Worm (Caenorhabditis elegans) whole organism, L2 larva: ENCODE measurements around the gene D1054.1.

Experiments used
- C34F6.9 ChIP-seq: fragments of 150-350 bp; optimal IDR thresholded peaks from 2 replicates; lab custom pipeline; 2014; ENCODE audit warnings: missing biosample characterization, missing genetic modification characterization
- F13H6.1 ChIP-seq: sonication (generic microtip); optimal IDR thresholded peaks from 2 replicates; lab custom pipeline; 2016; ENCODE audit warnings: missing genetic modification characterization, missing compliant biosample characterization
- R02D3.7 ChIP-seq: fragments of 150-350 bp; optimal IDR thresholded peaks from 2 replicates; lab custom pipeline; 2014; ENCODE audit warnings: missing biosample characterization, missing genetic modification characterization
- Y55F3AM.14 ChIP-seq: fragments of 200-800 bp; sonication (Bioruptor generic); optimal IDR thresholded peaks from 2 replicates; lab custom pipeline; 2018; ENCODE audit warnings: mild to moderate bottlenecking, missing genetic modification characterization, missing compliant biosample characterization
- ZK546.5 ChIP-seq: sonication (generic microtip); optimal IDR thresholded peaks from 2 replicates; lab custom pipeline; 2017; ENCODE audit warnings: missing biosample characterization, missing genetic modification characterization
- alr-1 ChIP-seq: fragments of 150-350 bp; optimal IDR thresholded peaks from 2 replicates; lab custom pipeline; 2014; ENCODE audit warnings: missing biosample characterization, missing genetic modification characterization
- aly-2 ChIP-seq: fragments of 150-350 bp; optimal IDR thresholded peaks from 2 replicates; lab custom pipeline; 2014; ENCODE audit warnings: missing biosample characterization, missing genetic modification characterization
- ama-1 ChIP-seq: fragments of 150-350 bp; optimal IDR thresholded peaks from 2 replicates; lab custom pipeline; 2018; ENCODE audit warnings: inconsistent platforms
- blmp-1 ChIP-seq: sonication (generic microtip); optimal IDR thresholded peaks from 2 replicates; lab custom pipeline; 2017; ENCODE audit warnings: missing genetic modification characterization, mild to moderate bottlenecking, missing compliant biosample characterization, antibody characterized with exemption, moderate library complexity; ENCODE audit not compliant: insufficient read depth
- ceh-16 ChIP-seq: fragments of 150-350 bp; optimal IDR thresholded peaks from 2 replicates; lab custom pipeline; 2014; ENCODE audit warnings: missing biosample characterization, missing genetic modification characterization
- ceh-82 ChIP-seq: fragments of 150-350 bp; optimal IDR thresholded peaks from 2 replicates; lab custom pipeline; 2014; ENCODE audit warnings: missing biosample characterization, missing genetic modification characterization
- crh-2 ChIP-seq: sonication (generic microtip); optimal IDR thresholded peaks from 2 replicates; lab custom pipeline; 2017; ENCODE audit warnings: missing biosample characterization, missing genetic modification characterization
- dmd-4 ChIP-seq: sonication (generic microtip); optimal IDR thresholded peaks from 2 replicates; lab custom pipeline; 2017; ENCODE audit warnings: missing biosample characterization, missing genetic modification characterization
- elt-1 ChIP-seq: fragments of 150-350 bp; optimal IDR thresholded peaks from 2 replicates; lab custom pipeline; 2014; ENCODE audit warnings: missing biosample characterization, missing genetic modification characterization
- elt-3 ChIP-seq: sonication (generic microtip); optimal IDR thresholded peaks from 2 replicates; lab custom pipeline; 2017; ENCODE audit warnings: missing biosample characterization, missing genetic modification characterization
- fos-1 ChIP-seq: fragments of 150-350 bp; optimal IDR thresholded peaks from 2 replicates; lab custom pipeline; 2014; ENCODE audit warnings: missing biosample characterization, missing genetic modification characterization
- gmeb-1 ChIP-seq: fragments of 150-350 bp; optimal IDR thresholded peaks from 2 replicates; lab custom pipeline; 2014; ENCODE audit warnings: missing biosample characterization, missing genetic modification characterization
- lin-11 ChIP-seq: fragments of 150-350 bp; sonication (generic microtip); optimal IDR thresholded peaks from 2 replicates; lab custom pipeline; 2014; ENCODE audit warnings: missing biosample characterization, missing genetic modification characterization, inconsistent platforms, mixed read lengths
- lin-39 ChIP-seq: fragments of 150-350 bp; optimal IDR thresholded peaks from 2 replicates; lab custom pipeline; 2014; ENCODE audit warnings: missing biosample characterization, missing genetic modification reagents, missing genetic modification characterization
- lsy-2 ChIP-seq, 2 experiments: fragments of 150-350 bp in 1 of 2; sonication (generic microtip) in 1 of 2; optimal IDR thresholded peaks; 2 replicates each; lab custom pipeline; 2014 to 2017; ENCODE audit warnings: missing biosample characterization in 2 of 2, missing genetic modification characterization in 2 of 2
- mab-5 ChIP-seq: fragments of 150-350 bp; optimal IDR thresholded peaks from 2 replicates; lab custom pipeline; 2014; ENCODE audit warnings: missing biosample characterization, missing genetic modification characterization
- mbf-1 ChIP-seq: sonication (generic microtip); optimal IDR thresholded peaks from 2 replicates; lab custom pipeline; 2017; ENCODE audit warnings: missing biosample characterization, missing genetic modification characterization
- mdl-1 ChIP-seq, 2 experiments: fragments of 150-350 bp in 1 of 2; sonication (generic microtip) in 1 of 2; optimal IDR thresholded peaks; 2 replicates each; lab custom pipeline; 2017; ENCODE audit warnings: missing biosample characterization in 2 of 2, missing genetic modification characterization in 2 of 2
- nhr-10 ChIP-seq: sonication (generic microtip); optimal IDR thresholded peaks from 2 replicates; lab custom pipeline; 2017; ENCODE audit warnings: missing biosample characterization, missing genetic modification characterization
- nhr-12 ChIP-seq: fragments of 150-350 bp; optimal IDR thresholded peaks from 2 replicates; lab custom pipeline; 2014; ENCODE audit warnings: missing biosample characterization, missing genetic modification characterization
- nhr-129 ChIP-seq: fragments of 150-350 bp; optimal IDR thresholded peaks from 2 replicates; lab custom pipeline; 2014; ENCODE audit warnings: missing biosample characterization, missing genetic modification characterization
- nhr-21 ChIP-seq: fragments of 150-350 bp; optimal IDR thresholded peaks from 2 replicates; lab custom pipeline; 2014; ENCODE audit warnings: missing biosample characterization, missing genetic modification characterization
- nhr-23 ChIP-seq: fragments of 150-350 bp; optimal IDR thresholded peaks from 2 replicates; lab custom pipeline; 2014; ENCODE audit warnings: missing biosample characterization, missing genetic modification reagents, missing genetic modification characterization
- nhr-25 ChIP-seq: fragments of 150-350 bp; sonication (generic microtip); optimal IDR thresholded peaks from 3 replicates; lab custom pipeline; 2014; ENCODE audit warnings: missing biosample characterization, missing genetic modification characterization
- nhr-6 ChIP-seq: fragments of 150-350 bp; optimal IDR thresholded peaks from 2 replicates; lab custom pipeline; 2014; ENCODE audit warnings: missing biosample characterization, missing genetic modification characterization
- peb-1 ChIP-seq: fragments of 150-350 bp; optimal IDR thresholded peaks from 2 replicates; lab custom pipeline; 2014; ENCODE audit warnings: missing biosample characterization, missing genetic modification characterization
- sem-4 ChIP-seq: fragments of 150-350 bp; optimal IDR thresholded peaks from 2 replicates; lab custom pipeline; 2014; ENCODE audit warnings: missing biosample characterization, missing genetic modification reagents, missing genetic modification characterization
- skn-1 ChIP-seq: sonication (generic microtip); optimal IDR thresholded peaks from 2 replicates; lab custom pipeline; 2017; ENCODE audit warnings: missing biosample characterization, missing genetic modification characterization
- sma-3 ChIP-seq: sonication (generic microtip); optimal IDR thresholded peaks from 2 replicates; lab custom pipeline; 2016; ENCODE audit warnings: missing genetic modification reagents, missing genetic modification characterization, missing compliant biosample characterization
- sma-9 ChIP-seq, 2 experiments: fragments of 150-350 bp in 1 of 2; sonication (generic microtip) in 1 of 2; optimal IDR thresholded peaks; 2 replicates each; lab custom pipeline; 2014 to 2016; ENCODE audit warnings: missing genetic modification characterization in 2 of 2, mild to moderate bottlenecking in 1 of 2, missing biosample characterization in 1 of 2, missing compliant biosample characterization in 1 of 2, missing genetic modification reagents in 1 of 2, moderate library complexity in 1 of 2
- snpc-4 ChIP-seq: fragments of 150-350 bp; optimal IDR thresholded peaks from 2 replicates; lab custom pipeline; 2014; ENCODE audit warnings: missing biosample characterization, missing genetic modification characterization
- unc-39 ChIP-seq: fragments of 150-350 bp; optimal IDR thresholded peaks from 2 replicates; lab custom pipeline; 2014; ENCODE audit warnings: missing biosample characterization, missing genetic modification characterization
- unc-55 ChIP-seq: fragments of 150-350 bp; sonication (generic microtip); optimal IDR thresholded peaks from 3 replicates; lab custom pipeline; 2014; ENCODE audit warnings: missing biosample characterization, missing genetic modification reagents, missing genetic modification characterization
- unc-62 ChIP-seq: fragments of 150-350 bp; optimal IDR thresholded peaks from 2 replicates; lab custom pipeline; 2014; ENCODE audit warnings: missing biosample characterization, missing genetic modification reagents, missing genetic modification characterization
- zag-1 ChIP-seq: fragments of 150-350 bp; optimal IDR thresholded peaks from 2 replicates; lab custom pipeline; 2014; ENCODE audit warnings: missing biosample characterization, missing genetic modification characterization
- ztf-11 ChIP-seq: sonication (generic microtip); optimal IDR thresholded peaks from 2 replicates; lab custom pipeline; 2017; ENCODE audit warnings: missing biosample characterization, missing genetic modification characterization

The D1054.1 gene

DNA sequence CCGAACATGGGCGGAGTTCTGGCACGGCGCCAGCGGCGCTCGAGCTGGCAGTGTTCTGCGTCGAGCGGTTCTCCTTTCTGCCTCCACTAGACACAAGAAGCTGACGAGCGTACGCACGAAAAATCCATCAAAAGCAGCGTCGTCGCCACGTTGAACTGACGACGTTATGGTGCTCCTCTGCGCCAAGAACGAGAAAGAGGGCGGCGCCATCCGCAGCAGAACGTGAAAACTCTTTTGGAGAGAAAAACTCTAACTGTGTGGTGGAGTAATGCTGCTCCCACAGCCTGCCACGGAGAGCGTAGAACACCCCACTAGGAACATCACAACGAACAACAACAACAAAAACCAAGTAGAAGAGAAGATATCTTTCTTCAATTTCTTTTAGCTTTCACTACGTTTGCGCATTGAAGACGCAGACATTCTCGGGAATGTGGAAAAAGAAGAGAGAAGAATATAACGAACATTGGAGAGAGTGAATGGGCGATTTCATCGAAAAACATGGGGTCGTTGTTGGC is 48.0 kb downstream of the D1054.1 start (continued):
- TF ChIP-seq sma-3 (GFP tag; lab: Kevin White, UChicago), result no peak
- no peak for TF ChIP-seq snpc-4 (tag; lab: Kevin White, UChicago)
- peak; percentile 32 for TF ChIP-seq unc-55 (GFP tag; lab: Kevin White, UChicago)
- no peak for TF ChIP-seq lin-39 (tag; lab: Kevin White, UChicago)
- peak; percentile 55 for TF ChIP-seq C34F6.9 (tag; lab: Kevin White, UChicago)
- TF ChIP-seq ztf-11, result no peak
- TF ChIP-seq peb-1 (tag; lab: Kevin White, UChicago), result no peak
- no peak for TF ChIP-seq ZK546.5 (tag; lab: Kevin White, UChicago)
- no peak for TF ChIP-seq nhr-21 (tag; lab: Kevin White, UChicago)
- no peak for TF ChIP-seq mbf-1 (tag; lab: Kevin White, UChicago)
- TF ChIP-seq ceh-82, result no peak
- TF ChIP-seq nhr-10 (tag; lab: Kevin White, UChicago), result no peak
- no peak for TF ChIP-seq alr-1
- no peak for TF ChIP-seq dmd-4 (tag; lab: Kevin White, UChicago)
- TF ChIP-seq aly-2, result no peak
- no peak for TF ChIP-seq nhr-12
- no peak for TF ChIP-seq mab-5 (tag; lab: Kevin White, UChicago)
- TF ChIP-seq R02D3.7 (tag; lab: Kevin White, UChicago), result no peak
- peak in 1 of 2 experiments; percentile 52 for TF ChIP-seq lsy-2 (tag; optimal IDR thresholded peaks at IDR 0.05; lab: Kevin White, UChicago)
- no peak for TF ChIP-seq unc-39 (tag; lab: Kevin White, UChicago)
- peak; percentile 56 for TF ChIP-seq zag-1 (tag; lab: Kevin White, UChicago)
- TF ChIP-seq unc-62 (GFP tag; lab: Kevin White, UChicago), result no peak
- TF ChIP-seq sem-4 (tag; lab: Kevin White, UChicago), result peak; percentile 70

DNA sequence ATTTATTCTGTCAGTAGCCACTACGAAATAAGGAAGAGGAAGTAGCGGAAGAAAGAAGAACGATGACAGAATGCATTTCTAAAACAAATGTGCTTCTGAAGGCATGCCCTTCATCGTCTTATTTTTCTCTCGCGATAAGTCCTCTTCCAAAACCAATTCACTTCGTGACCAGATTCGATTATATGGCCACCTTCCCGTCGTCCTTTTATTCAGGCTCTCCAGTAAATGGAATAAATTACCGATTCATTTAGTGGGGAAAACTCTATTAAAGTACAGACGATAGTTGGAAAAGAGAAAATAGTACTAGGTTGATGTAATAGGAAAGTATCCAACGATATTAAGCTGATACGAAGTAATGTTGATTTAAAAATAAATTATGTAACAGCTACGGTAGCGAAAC is 48.7 kb downstream of the D1054.1 start:
- TF ChIP-seq nhr-12, result no peak
- peak; percentile 41 for TF ChIP-seq unc-55 (GFP tag; lab: Kevin White, UChicago)
- peak; percentile 45 for TF ChIP-seq sma-9 (GFP tag; optimal IDR thresholded peaks at IDR 0.05; lab: Kevin White, UChicago)
- no peak for TF ChIP-seq sma-9 (tag; optimal IDR thresholded peaks at IDR 0.05; lab: Kevin White, UChicago)

DNA sequence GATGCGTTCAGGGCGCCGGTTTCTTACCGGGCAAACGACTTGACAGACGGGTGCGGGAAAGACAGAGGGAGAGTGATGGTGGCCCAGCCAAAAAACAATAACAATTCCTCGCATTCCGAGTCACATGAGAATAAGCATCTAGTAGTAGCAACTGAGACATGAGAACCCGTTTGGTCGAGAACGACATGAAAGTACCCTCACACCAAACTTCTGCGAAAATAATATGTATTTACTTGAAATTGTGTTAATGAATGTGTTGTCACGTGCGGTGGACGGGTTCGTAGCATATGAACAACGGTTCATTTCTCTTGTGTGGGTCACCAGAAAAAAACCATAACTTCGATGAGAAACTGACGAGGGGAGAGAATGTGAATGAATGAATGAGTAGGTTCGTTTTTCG is 49.1 kb downstream of the D1054.1 start:
- peak; percentile 45 for TF ChIP-seq nhr-25 (tag; lab: Kevin White, UChicago)
- no peak for TF ChIP-seq snpc-4 (tag; lab: Kevin White, UChicago)
- peak; percentile 22 for TF ChIP-seq blmp-1 (tag; lab: Kevin White, UChicago)
- TF ChIP-seq, all 48 proteins: peak for 2

DNA sequence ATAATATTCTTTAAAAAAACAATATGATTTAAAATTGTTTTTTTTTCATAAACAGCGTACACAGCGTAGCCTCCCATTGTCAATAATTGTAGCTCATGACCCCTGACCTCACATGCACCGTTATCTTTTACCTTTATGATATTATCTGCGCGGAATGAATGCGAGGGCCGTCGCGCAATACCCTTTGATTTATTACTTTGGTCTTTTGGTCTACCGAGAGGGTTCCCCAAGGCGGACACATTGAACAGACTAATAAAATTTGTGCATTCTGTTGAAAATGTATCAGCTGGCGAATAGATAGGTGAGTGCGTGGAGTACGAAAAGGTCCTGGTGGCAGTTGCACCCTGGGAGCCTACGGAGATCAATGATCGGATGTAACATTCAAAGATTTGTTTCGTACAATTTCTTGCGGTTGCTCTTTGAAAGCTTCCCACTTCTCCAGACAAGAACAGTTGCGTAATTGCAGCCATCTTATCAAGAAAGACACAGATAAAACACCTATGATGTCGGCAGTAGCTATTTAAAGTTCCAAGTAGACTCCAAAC is 49.6 kb downstream of the D1054.1 start:
- TF ChIP-seq mab-5 (tag; lab: Kevin White, UChicago) (peak; percentile 55), lin-39 (tag; lab: Kevin White, UChicago) (no peak), sma-9 (GFP tag; optimal IDR thresholded peaks at IDR 0.05; lab: Kevin White, UChicago) (peak; percentile 74), sma-9 (tag; optimal IDR thresholded peaks at IDR 0.05; lab: Kevin White, UChicago) (no peak)

DNA sequence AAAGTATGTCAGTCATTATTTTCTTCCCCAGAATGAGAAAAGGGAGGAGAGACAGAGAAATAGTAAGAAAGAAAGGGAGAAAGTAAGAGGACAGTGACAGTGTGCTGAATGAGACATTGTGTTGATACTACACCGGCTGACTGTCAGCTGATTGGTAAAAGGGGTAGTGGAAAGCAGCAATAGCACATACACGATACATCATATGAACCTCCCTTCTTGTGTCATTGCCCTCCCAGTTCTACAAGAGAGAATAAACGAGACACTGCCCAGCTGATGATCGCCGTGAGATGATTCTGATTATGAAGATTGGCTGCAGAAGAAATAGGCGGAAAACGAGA is 50.2 kb downstream of the D1054.1 start:
- TF ChIP-seq elt-3 (tag; lab: Kevin White, UChicago), result no peak
- no peak for TF ChIP-seq lin-11 (tag; lab: Kevin White, UChicago)
- peak; percentile 87 for TF ChIP-seq sma-3 (GFP tag; lab: Kevin White, UChicago)
- peak in 1 of 2 experiments; percentile 76 for TF ChIP-seq mdl-1 (tag; optimal IDR thresholded peaks at IDR 0.05; lab: Kevin White, UChicago)
- no peak for TF ChIP-seq nhr-23 (tag; lab: Kevin White, UChicago)
- TF ChIP-seq ztf-11, result no peak
- peak; percentile 73 for TF ChIP-seq C34F6.9 (tag; lab: Kevin White, UChicago)
- peak; percentile 93 for TF ChIP-seq blmp-1 (tag; lab: Kevin White, UChicago)
- peak; percentile 43 for TF ChIP-seq fos-1 (tag; lab: Kevin White, UChicago)
- peak; percentile 15 for TF ChIP-seq ceh-16 (tag; lab: Kevin White, UChicago)
- TF ChIP-seq ama-1 (lab: Kevin White, UChicago), result peak; percentile 67
- peak; percentile 49 for TF ChIP-seq F13H6.1 (tag; lab: Kevin White, UChicago)
- TF ChIP-seq nhr-21 (tag; lab: Kevin White, UChicago), result peak; percentile 81
- TF ChIP-seq sem-4 (tag; lab: Kevin White, UChicago), result peak; percentile 27
- peak; percentile 90 for TF ChIP-seq nhr-25 (tag; lab: Kevin White, UChicago)
- TF ChIP-seq elt-1 (tag; lab: Kevin White, UChicago), result no peak
- peak; percentile 41 for TF ChIP-seq gmeb-1 (tag; lab: Kevin White, UChicago)
- peak; percentile 94 for TF ChIP-seq Y55F3AM.14 (GFP tag; lab: Kevin White, UChicago)
- TF ChIP-seq lsy-2 (tag; optimal IDR thresholded peaks at IDR 0.05; lab: Kevin White, UChicago), result peak in 1 of 2 experiments; percentile 44
- no peak for TF ChIP-seq dmd-4 (tag; lab: Kevin White, UChicago)
- TF ChIP-seq nhr-6 (tag; lab: Kevin White, UChicago), result peak; percentile 52
- peak; percentile 93 for TF ChIP-seq sma-9 (GFP tag; optimal IDR thresholded peaks at IDR 0.05; lab: Kevin White, UChicago)
- TF ChIP-seq sma-9 (tag; optimal IDR thresholded peaks at IDR 0.05; lab: Kevin White, UChicago), result no peak
- TF ChIP-seq nhr-129 (tag; lab: Kevin White, UChicago), result peak; percentile 97
- no peak for TF ChIP-seq lin-39 (tag; lab: Kevin White, UChicago)
- TF ChIP-seq skn-1 (tag; lab: Kevin White, UChicago), result peak; percentile 9
- TF ChIP-seq crh-2 (tag; lab: Kevin White, UChicago), result peak; percentile 65
